Worm (Caenorhabditis elegans): ENCODE results near the gene F47B8.5.
A peak's percentile ranks its signal among the peaks of the same experiment; 100 is the strongest.

F47B8.5 gene

DNA sequence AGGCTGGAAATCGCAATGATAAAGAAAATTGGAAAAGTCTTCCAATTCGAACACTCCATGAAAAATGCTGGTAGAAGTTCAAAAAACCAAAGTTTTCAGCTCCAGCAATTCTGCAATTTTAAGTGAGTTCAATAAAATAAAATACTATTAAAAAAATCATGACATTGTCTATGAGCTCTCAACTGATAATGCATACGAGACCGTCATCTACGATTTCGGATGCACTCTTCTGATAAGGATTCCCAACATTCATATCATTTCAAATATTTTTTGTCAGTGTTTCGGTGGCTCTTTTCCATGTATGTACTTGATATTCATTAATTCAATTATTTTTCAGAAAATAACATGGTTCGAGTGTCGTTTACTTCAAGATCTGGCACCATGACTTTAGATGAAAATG lies 26.6 kb downstream of the F47B8.5 start, which contains the start of gene F14D7.6:
Gene F14D7.6, plus strand, starts transcription at position 338 of the 400 bp plus-strand sequence.
- TF ChIP-seq elt-2 (tag; optimal IDR thresholded peaks at IDR 0.05) (peak; percentile 21), rnt-1 (tag; optimal IDR thresholded peaks at IDR 0.05) (no peak), elt-4 (tag; optimal IDR thresholded peaks at IDR 0.05) (no peak)

DNA sequence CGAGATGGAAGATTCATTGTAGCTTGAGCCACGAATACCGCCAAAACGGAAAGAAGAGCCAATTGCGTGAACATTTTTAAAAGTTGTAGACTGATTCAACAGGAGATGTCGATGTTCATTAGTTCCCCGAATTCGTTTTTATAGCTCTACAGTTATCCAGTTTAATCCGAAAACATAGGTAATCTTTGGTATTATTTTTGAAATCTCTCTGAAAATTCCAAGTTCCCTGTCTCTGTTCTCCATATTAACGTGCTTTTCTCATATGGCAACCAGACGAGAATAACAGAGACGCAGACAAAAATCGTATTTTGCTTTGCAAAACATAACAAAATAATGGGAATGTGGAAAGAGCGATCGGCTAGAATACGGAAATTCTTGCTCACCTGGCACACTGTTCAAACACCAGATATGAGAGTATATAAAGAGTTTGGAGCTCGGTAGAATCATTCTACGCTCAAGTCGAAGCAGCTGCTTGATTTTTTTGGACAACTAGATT lies 28.1 kb downstream of the F47B8.5 start, which contains the start of the genes spig-3 and F14D7.12:
Gene spig-3, minus strand, starts transcription at position 101 of the 496 bp plus-strand sequence.
Gene F14D7.12, plus strand, starts transcription at position 446 of the 496 bp plus-strand sequence.
- TF ChIP-seq nhr-232 (tag; optimal IDR thresholded peaks at IDR 0.05): no peak
- no peak for TF ChIP-seq pqm-1 (tag; optimal IDR thresholded peaks at IDR 0.05)
- no peak for TF ChIP-seq syd-9 (tag; optimal IDR thresholded peaks at IDR 0.05)
- TF ChIP-seq ceh-34 (tag; optimal IDR thresholded peaks at IDR 0.05): no peak
- no peak for TF ChIP-seq hlh-30 (tag; optimal IDR thresholded peaks at IDR 0.05; ENCODE audit: insufficient read depth)
- no peak for TF ChIP-seq elt-4 (tag; optimal IDR thresholded peaks at IDR 0.05)
- TF ChIP-seq unc-86 (tag; optimal IDR thresholded peaks at IDR 0.05): no peak
- no peak for TF ChIP-seq npax-4 (tag; optimal IDR thresholded peaks at IDR 0.05)
- no peak for TF ChIP-seq ceh-30 (tag; optimal IDR thresholded peaks at IDR 0.05)
- no peak for TF ChIP-seq ceh-45 (GFP tag; IDR thresholded peaks at IDR 0.05)
- TF ChIP-seq ref-2 (tag; optimal IDR thresholded peaks at IDR 0.05): no peak
- TF ChIP-seq tbx-7 (tag; optimal IDR thresholded peaks at IDR 0.05): no peak
- no peak for TF ChIP-seq zip-5 (tag; optimal IDR thresholded peaks at IDR 0.05)
- TF ChIP-seq ceh-14 (tag; optimal IDR thresholded peaks at IDR 0.05): no peak
- TF ChIP-seq pag-3 (tag; optimal IDR thresholded peaks at IDR 0.05; ENCODE audit: borderline replicate concordance): no peak
- TF ChIP-seq dmd-4 (tag; optimal IDR thresholded peaks at IDR 0.05; ENCODE audit: borderline replicate concordance): no peak
- no peak for TF ChIP-seq hlh-15 (tag; optimal IDR thresholded peaks at IDR 0.05)
- TF ChIP-seq ceh-6 (GFP tag; optimal IDR thresholded peaks at IDR 0.05): no peak

- TF ChIP-seq pag-3 (tag; optimal IDR thresholded peaks at IDR 0.05; ENCODE audit: borderline replicate concordance): no peak
- TF ChIP-seq sox-2 (GFP tag; IDR thresholded peaks at IDR 0.05): no peak
- no peak for TF ChIP-seq hlh-13 (GFP tag; optimal IDR thresholded peaks at IDR 0.05)
- no peak for TF ChIP-seq mec-3 (tag; optimal IDR thresholded peaks at IDR 0.05; ENCODE audit: borderline replicate concordance)
- no peak for TF ChIP-seq elt-4 (tag; optimal IDR thresholded peaks at IDR 0.05)
- TF ChIP-seq rnt-1 (tag; optimal IDR thresholded peaks at IDR 0.05): no peak
- no peak for TF ChIP-seq tbx-2 (tag; optimal IDR thresholded peaks at IDR 0.05)
- no peak for TF ChIP-seq ceh-6 (GFP tag; optimal IDR thresholded peaks at IDR 0.05)
- no peak for TF ChIP-seq ceh-31 (tag; optimal IDR thresholded peaks at IDR 0.05)
- TF ChIP-seq dmd-4 (tag; optimal IDR thresholded peaks at IDR 0.05; ENCODE audit: borderline replicate concordance): no peak
Measured at ce11 chrV:14296499-14296898, 31.2 kb downstream of the F47B8.5 start, which contains the start of gene F14D7.3. F14D7.3 (plus strand) TSS chrV:14296799.

ce11 chrV:14294396-14294795 lies 33.3 kb downstream of the F47B8.5 start, which contains the start of gene F14D7.9:
F14D7.9 (plus strand) TSS chrV:14294696.
- no peak for TF ChIP-seq hlh-13 (GFP tag; optimal IDR thresholded peaks at IDR 0.05)
- no peak for TF ChIP-seq nhr-232 (tag; optimal IDR thresholded peaks at IDR 0.05)
- no peak for TF ChIP-seq ceh-34 (tag; optimal IDR thresholded peaks at IDR 0.05)
- no peak for TF ChIP-seq ztf-16 (tag; optimal IDR thresholded peaks at IDR 0.05)
- no peak for TF ChIP-seq K02D7.2 (tag; optimal IDR thresholded peaks at IDR 0.05)
- no peak for TF ChIP-seq gmeb-2 (tag; optimal IDR thresholded peaks at IDR 0.05)
- no peak for TF ChIP-seq nhr-11 (tag; optimal IDR thresholded peaks at IDR 0.05)
- no peak for TF ChIP-seq pha-4 (tag; optimal IDR thresholded peaks at IDR 0.05)
- TF ChIP-seq fkh-6 (tag; optimal IDR thresholded peaks at IDR 0.05): no peak

- TF ChIP-seq che-1 (tag; optimal IDR thresholded peaks at IDR 0.05) (no peak), zip-5 (tag; optimal IDR thresholded peaks at IDR 0.05) (no peak), ref-2 (tag; optimal IDR thresholded peaks at IDR 0.05) (no peak), ceh-30 (tag; optimal IDR thresholded peaks at IDR 0.05) (no peak), elt-4 (tag; optimal IDR thresholded peaks at IDR 0.05) (no peak), ztf-16 (tag; optimal IDR thresholded peaks at IDR 0.05) (no peak), C08G9.2 (tag; optimal IDR thresholded peaks at IDR 0.05) (no peak)
Measured at ce11 chrV:14293667-14294194, 33.9 kb downstream of the F47B8.5 start, which contains the start of gene F14D7.2. F14D7.2 (minus strand) TSS chrV:14293717.
